Worm (Caenorhabditis elegans): ENCODE results near the gene K12D12.4.

DNA sequence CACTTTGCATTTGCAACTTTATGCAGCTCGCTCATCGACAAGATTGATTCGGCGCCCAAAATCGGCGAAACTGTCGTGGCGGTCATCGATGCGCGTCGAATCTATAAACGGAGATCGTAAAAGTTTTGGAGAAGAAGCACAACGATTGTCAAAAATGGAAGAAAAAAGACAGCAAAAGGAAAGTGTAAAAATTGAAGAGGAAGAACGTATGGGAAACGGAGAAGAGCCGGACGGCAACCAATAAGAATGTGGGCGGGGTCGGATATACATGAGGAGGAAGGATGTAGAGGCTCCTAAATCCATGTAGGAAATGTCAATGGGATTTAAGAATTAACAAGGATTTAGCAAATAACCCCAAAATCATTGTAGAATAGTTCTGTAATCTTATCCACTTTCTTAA, 35.6 kb upstream of the K12D12.4 start, which contains the start of gene vab-23:
- no peak for TF ChIP-seq cog-1 (tag; optimal IDR thresholded peaks at IDR 0.05)
- TF ChIP-seq ztf-23 (GFP tag; IDR thresholded peaks at IDR 0.05), result no peak
- TF ChIP-seq tab-1 (GFP tag; IDR thresholded peaks at IDR 0.05), result no peak
- TF ChIP-seq ref-1 (GFP tag; conservative IDR thresholded peaks at IDR 0.05), result no peak
